1 fruit fly cellular context compared by ENCODE assay signal in the genomic region with DNA sequence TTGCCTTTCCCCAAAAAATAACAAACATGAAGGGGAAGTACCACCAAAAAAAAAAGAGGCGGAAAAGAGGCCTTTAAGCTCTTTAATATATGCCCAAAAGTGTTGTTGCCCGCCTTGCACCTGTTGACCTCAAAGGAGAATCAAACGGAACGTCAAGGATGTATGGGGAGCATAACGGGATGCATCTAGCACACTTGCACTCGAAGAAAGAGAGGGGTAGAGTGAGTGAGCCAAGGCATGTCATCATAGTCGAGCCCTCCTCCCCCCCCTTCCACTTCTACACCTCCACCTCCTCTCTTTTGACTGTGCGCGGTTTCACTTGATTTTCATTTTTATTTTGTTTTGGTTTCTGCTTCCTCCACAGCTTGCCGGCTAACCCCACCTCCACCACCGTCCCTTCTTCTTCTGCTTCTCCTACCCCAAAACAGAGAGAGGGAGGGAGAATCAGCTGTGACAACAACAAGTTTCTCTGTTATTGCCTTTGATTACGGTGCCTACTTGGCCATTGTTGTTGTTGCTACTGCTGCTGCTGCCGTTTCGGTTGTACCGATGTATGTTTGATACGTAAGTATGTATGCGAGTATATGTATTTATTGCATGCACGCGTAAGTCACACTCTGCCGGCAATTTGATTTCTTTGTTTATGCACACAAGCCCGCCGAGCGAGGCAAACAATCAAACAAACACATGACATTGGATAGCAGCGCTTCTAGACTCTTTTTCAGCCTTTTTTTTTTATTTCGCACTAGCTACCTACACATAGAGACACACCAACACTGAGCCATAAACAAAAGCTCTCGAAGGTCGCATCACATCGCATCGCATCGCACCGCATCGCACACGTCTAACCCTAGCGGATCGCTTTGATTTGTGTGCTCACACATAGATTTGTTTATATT.
TF ChIP-seq lines count a peak whose summit lies in the region.

No protein-coding gene starts in this region.

TF ChIP-seq in whole organism, embryonic, 481 proteins besides CTCF, POLR2A, EP300 and RAD21 (continued from another document):
- TF ChIP-seq cwo (GFP tag; optimal IDR thresholded peaks at IDR 0.05; lab: Kevin White, UChicago) (peak; percentile 42), CG8359 (GFP tag; optimal IDR thresholded peaks at IDR 0.05; lab: Kevin White, UChicago; ENCODE audit: borderline replicate concordance) (no peak), z (GFP tag; IDR thresholded peaks at IDR 0.05; lab: Robert Waterston, UW) (peak; percentile 73; the same call in 2 of the 3 replicates), corto (GFP tag; optimal IDR thresholded peaks at IDR 0.05; lab: Kevin White, UChicago) (peak; percentile 42), sima (GFP tag; optimal IDR thresholded peaks at IDR 0.05; lab: Kevin White, UChicago) (no peak), nom (GFP tag; optimal IDR thresholded peaks at IDR 0.05; lab: Kevin White, UChicago) (peak; percentile 48), Dip3 (GFP tag; optimal IDR thresholded peaks at IDR 0.05; lab: Kevin White, UChicago) (no peak), cato (GFP tag; optimal IDR thresholded peaks at IDR 0.05; lab: Kevin White, UChicago; ENCODE audit: borderline replicate concordance) (no peak), Trl (optimal IDR thresholded peaks at IDR 0.05; lab: Kevin White, UChicago) (peak in 1 of 2 experiments; percentile 8), Trl (GFP tag; optimal IDR thresholded peaks at IDR 0.05; lab: Kevin White, UChicago) (no peak), CG18599 (GFP tag; optimal IDR thresholded peaks at IDR 0.05; lab: Kevin White, UChicago) (no peak), Blimp-1 (GFP tag; optimal IDR thresholded peaks at IDR 0.05; lab: Kevin White, UChicago) (peak; percentile 46), CG4854 (GFP tag; optimal IDR thresholded peaks at IDR 0.05; lab: Kevin White, UChicago) (no peak), Antp (GFP tag; optimal IDR thresholded peaks at IDR 0.05; lab: Kevin White, UChicago) (no peak), GATAe (GFP tag; conservative IDR thresholded peaks at IDR 0.05; lab: Robert Waterston, UW) (no peak), sens (GFP tag; lab: Kevin White, UChicago) (peak; percentile 62), chinmo (GFP tag; IDR thresholded peaks at IDR 0.05; lab: Robert Waterston, UW; ENCODE audit: partially characterized antibody) (peak; percentile 74; the same call in 2 of the 4 replicates), scrt (GFP tag; optimal IDR thresholded peaks at IDR 0.05; lab: Kevin White, UChicago) (peak; percentile 16), Eip74EF (GFP tag; optimal IDR thresholded peaks at IDR 0.05; lab: Kevin White, UChicago) (peak in 1 of 2 experiments; percentile 29), Gug (GFP tag; IDR thresholded peaks at IDR 0.05; lab: Robert Waterston, UW) (no peak), hb (GFP tag; IDR thresholded peaks at IDR 0.05; lab: Robert Waterston, UW; ENCODE audit: partially characterized antibody) (no peak), Doc3 (GFP tag; IDR thresholded peaks at IDR 0.05; lab: Robert Waterston, UW; ENCODE audit: partially characterized antibody) (no peak), CG17385 (GFP tag; optimal IDR thresholded peaks at IDR 0.05; lab: Kevin White, UChicago) (peak; percentile 75), bsh (GFP tag; optimal IDR thresholded peaks at IDR 0.05; lab: Kevin White, UChicago) (peak in 1 of 2 experiments; percentile 16), Ets97D (GFP tag; optimal IDR thresholded peaks at IDR 0.05; lab: Kevin White, UChicago) (no peak), sug (tag; optimal IDR thresholded peaks at IDR 0.05; lab: Kevin White, UChicago) (no peak), crp (GFP tag; optimal IDR thresholded peaks at IDR 0.05; lab: Kevin White, UChicago) (peak in 1 of 2 experiments; percentile 72), Opbp (GFP tag; IDR thresholded peaks at IDR 0.05; lab: Robert Waterston, UW; ENCODE audit: partially characterized antibody) (0 out of 3 replicates have a peak, but pooled peaks have one; percentile 18), CG2199 (GFP tag; IDR thresholded peaks at IDR 0.05; lab: Robert Waterston, UW) (0 out of 3 replicates have a peak, but pooled peaks have one; percentile 12), pros (GFP tag; optimal IDR thresholded peaks at IDR 0.05; lab: Kevin White, UChicago) (peak; percentile 83), ara (GFP tag; IDR thresholded peaks at IDR 0.05; lab: Robert Waterston, UW) (0 out of 2 replicates have a peak, but pooled peaks have one; percentile 33), CG5245 (GFP tag; optimal IDR thresholded peaks at IDR 0.05; lab: Kevin White, UChicago) (no peak), CG12236 (GFP tag; optimal IDR thresholded peaks at IDR 0.05; lab: Kevin White, UChicago) (no peak), ind (GFP tag; optimal IDR thresholded peaks at IDR 0.05; lab: Kevin White, UChicago) (no peak), crol (GFP tag; IDR thresholded peaks at IDR 0.05; lab: Robert Waterston, UW) (peak; percentile 85), lola (GFP tag; optimal IDR thresholded peaks at IDR 0.05; lab: Kevin White, UChicago) (peak in 1 of 3 experiments; percentile 2)
